ENCODE assay signal across 1 worm cellular context in genomic region chrV:3455135-3455747, ce11.
TF ChIP-seq lines count a peak whose summit lies in the region.

No protein-coding gene starts in this region.

TF ChIP-seq in whole organism, L4 larva, 104 proteins besides CTCF, POLR2A, EP300 and RAD21 (continued from another document):
- TF ChIP-seq nhr-102 (tag; optimal IDR thresholded peaks at IDR 0.05; lab: Kevin White, UChicago): peak; percentile 58
TF ChIP-seq in whole organism, L4 larva: peak in this region for 9.
